Worm (Caenorhabditis elegans) whole organism, L2 larva: Measurements from ENCODE around the gene Y60A3A.24.
A peak's percentile ranks its signal among the peaks of the same experiment; 100 is the strongest.

Experiments
- C34F6.9 ChIP-seq: fragments of 150-350 bp; optimal IDR thresholded peaks from 2 replicates; lab custom pipeline; 2014; ENCODE audit warnings: missing biosample characterization, missing genetic modification characterization
- F13H6.1 ChIP-seq: sonication (generic microtip); optimal IDR thresholded peaks from 2 replicates; lab custom pipeline; 2016; ENCODE audit warnings: missing genetic modification characterization, missing compliant biosample characterization
- R02D3.7 ChIP-seq: fragments of 150-350 bp; optimal IDR thresholded peaks from 2 replicates; lab custom pipeline; 2014; ENCODE audit warnings: missing biosample characterization, missing genetic modification characterization
- ZK546.5 ChIP-seq: sonication (generic microtip); optimal IDR thresholded peaks from 2 replicates; lab custom pipeline; 2017; ENCODE audit warnings: missing biosample characterization, missing genetic modification characterization
- aly-2 ChIP-seq: fragments of 150-350 bp; optimal IDR thresholded peaks from 2 replicates; lab custom pipeline; 2014; ENCODE audit warnings: missing biosample characterization, missing genetic modification characterization
- ama-1 ChIP-seq: fragments of 150-350 bp; optimal IDR thresholded peaks from 2 replicates; lab custom pipeline; 2018; ENCODE audit warnings: inconsistent platforms
- blmp-1 ChIP-seq: sonication (generic microtip); optimal IDR thresholded peaks from 2 replicates; lab custom pipeline; 2017; ENCODE audit warnings: missing genetic modification characterization, mild to moderate bottlenecking, missing compliant biosample characterization, antibody characterized with exemption, moderate library complexity; ENCODE audit not compliant: insufficient read depth
- ceh-82 ChIP-seq: fragments of 150-350 bp; optimal IDR thresholded peaks from 2 replicates; lab custom pipeline; 2014; ENCODE audit warnings: missing biosample characterization, missing genetic modification characterization
- egl-27 ChIP-seq: sonication (generic microtip); optimal IDR thresholded peaks from 3 replicates; lab custom pipeline; 2017; ENCODE audit warnings: missing biosample characterization, missing genetic modification reagents, missing genetic modification characterization
- elt-3 ChIP-seq: sonication (generic microtip); optimal IDR thresholded peaks from 2 replicates; lab custom pipeline; 2017; ENCODE audit warnings: missing biosample characterization, missing genetic modification characterization
- fos-1 ChIP-seq: fragments of 150-350 bp; optimal IDR thresholded peaks from 2 replicates; lab custom pipeline; 2014; ENCODE audit warnings: missing biosample characterization, missing genetic modification characterization
- gmeb-1 ChIP-seq: fragments of 150-350 bp; optimal IDR thresholded peaks from 2 replicates; lab custom pipeline; 2014; ENCODE audit warnings: missing biosample characterization, missing genetic modification characterization
- lin-11 ChIP-seq: fragments of 150-350 bp; sonication (generic microtip); optimal IDR thresholded peaks from 2 replicates; lab custom pipeline; 2014; ENCODE audit warnings: missing biosample characterization, missing genetic modification characterization, inconsistent platforms, mixed read lengths
- lin-13 ChIP-seq: fragments of 150-350 bp; optimal IDR thresholded peaks from 2 replicates; lab custom pipeline; 2014; ENCODE audit warnings: missing biosample characterization, missing genetic modification reagents, missing genetic modification characterization
- lin-39 ChIP-seq: fragments of 150-350 bp; optimal IDR thresholded peaks from 2 replicates; lab custom pipeline; 2014; ENCODE audit warnings: missing biosample characterization, missing genetic modification reagents, missing genetic modification characterization
- lsy-2 ChIP-seq, 2 experiments: fragments of 150-350 bp in 1 of 2; sonication (generic microtip) in 1 of 2; optimal IDR thresholded peaks; 2 replicates each; lab custom pipeline; 2014 to 2017; ENCODE audit warnings: missing biosample characterization in 2 of 2, missing genetic modification characterization in 2 of 2
- mbf-1 ChIP-seq: sonication (generic microtip); optimal IDR thresholded peaks from 2 replicates; lab custom pipeline; 2017; ENCODE audit warnings: missing biosample characterization, missing genetic modification characterization
- mdl-1 ChIP-seq, 2 experiments: fragments of 150-350 bp in 1 of 2; sonication (generic microtip) in 1 of 2; optimal IDR thresholded peaks; 2 replicates each; lab custom pipeline; 2017; ENCODE audit warnings: missing biosample characterization in 2 of 2, missing genetic modification characterization in 2 of 2
- nhr-10 ChIP-seq: sonication (generic microtip); optimal IDR thresholded peaks from 2 replicates; lab custom pipeline; 2017; ENCODE audit warnings: missing biosample characterization, missing genetic modification characterization
- nhr-11 ChIP-seq: fragments of 150-350 bp; optimal IDR thresholded peaks from 2 replicates; lab custom pipeline; 2014; ENCODE audit warnings: missing biosample characterization, missing genetic modification characterization
- nhr-12 ChIP-seq: fragments of 150-350 bp; optimal IDR thresholded peaks from 2 replicates; lab custom pipeline; 2014; ENCODE audit warnings: missing biosample characterization, missing genetic modification characterization
- nhr-23 ChIP-seq: fragments of 150-350 bp; optimal IDR thresholded peaks from 2 replicates; lab custom pipeline; 2014; ENCODE audit warnings: missing biosample characterization, missing genetic modification reagents, missing genetic modification characterization
- nhr-237 ChIP-seq: fragments of 150-350 bp; optimal IDR thresholded peaks from 2 replicates; lab custom pipeline; 2014; ENCODE audit warnings: missing biosample characterization, missing genetic modification characterization
- nhr-77 ChIP-seq: fragments of 150-350 bp; optimal IDR thresholded peaks from 2 replicates; lab custom pipeline; 2014; ENCODE audit warnings: missing biosample characterization, missing genetic modification characterization
- peb-1 ChIP-seq: fragments of 150-350 bp; optimal IDR thresholded peaks from 2 replicates; lab custom pipeline; 2014; ENCODE audit warnings: missing biosample characterization, missing genetic modification characterization
- skn-1 ChIP-seq: sonication (generic microtip); optimal IDR thresholded peaks from 2 replicates; lab custom pipeline; 2017; ENCODE audit warnings: missing biosample characterization, missing genetic modification characterization
- sma-3 ChIP-seq: sonication (generic microtip); optimal IDR thresholded peaks from 2 replicates; lab custom pipeline; 2016; ENCODE audit warnings: missing genetic modification reagents, missing genetic modification characterization, missing compliant biosample characterization
- sma-9 ChIP-seq, 2 experiments: fragments of 150-350 bp in 1 of 2; sonication (generic microtip) in 1 of 2; optimal IDR thresholded peaks; 2 replicates each; lab custom pipeline; 2014 to 2016; ENCODE audit warnings: missing genetic modification characterization in 2 of 2, mild to moderate bottlenecking in 1 of 2, missing biosample characterization in 1 of 2, missing compliant biosample characterization in 1 of 2, missing genetic modification reagents in 1 of 2, moderate library complexity in 1 of 2
- snpc-4 ChIP-seq: fragments of 150-350 bp; optimal IDR thresholded peaks from 2 replicates; lab custom pipeline; 2014; ENCODE audit warnings: missing biosample characterization, missing genetic modification characterization
- unc-39 ChIP-seq: fragments of 150-350 bp; optimal IDR thresholded peaks from 2 replicates; lab custom pipeline; 2014; ENCODE audit warnings: missing biosample characterization, missing genetic modification characterization
- unc-55 ChIP-seq: fragments of 150-350 bp; sonication (generic microtip); optimal IDR thresholded peaks from 3 replicates; lab custom pipeline; 2014; ENCODE audit warnings: missing biosample characterization, missing genetic modification reagents, missing genetic modification characterization
- unc-62 ChIP-seq: fragments of 150-350 bp; optimal IDR thresholded peaks from 2 replicates; lab custom pipeline; 2014; ENCODE audit warnings: missing biosample characterization, missing genetic modification reagents, missing genetic modification characterization
- zag-1 ChIP-seq: fragments of 150-350 bp; optimal IDR thresholded peaks from 2 replicates; lab custom pipeline; 2014; ENCODE audit warnings: missing biosample characterization, missing genetic modification characterization
- ztf-1 ChIP-seq: fragments of 200-800 bp; sonication (Bioruptor generic); conservative IDR thresholded peaks from 2 replicates; pipeline ENCODE4 v1.3.6; 2022; ENCODE audit warnings: missing genetic modification characterization, missing compliant biosample characterization
- ztf-4 ChIP-seq: fragments of 150-350 bp; optimal IDR thresholded peaks from 2 replicates; lab custom pipeline; 2014; ENCODE audit warnings: missing biosample characterization, missing genetic modification characterization

Gene Y60A3A.24

ce11 chrV:20000639-20001038, 19.0 kb upstream of the Y60A3A.24 start:
- no peak for TF ChIP-seq nhr-11
- no peak for TF ChIP-seq lin-39
- TF ChIP-seq egl-27 (tag; lab: Kevin White, UChicago): no peak
- no peak for TF ChIP-seq F13H6.1
- TF ChIP-seq nhr-237 (tag; lab: Kevin White, UChicago): no peak
- no peak for TF ChIP-seq nhr-12 (tag; lab: Kevin White, UChicago)
- TF ChIP-seq unc-62 (GFP tag; lab: Kevin White, UChicago): no peak
- no peak for TF ChIP-seq C34F6.9 (tag; lab: Kevin White, UChicago)
- no peak for TF ChIP-seq sma-9 (GFP tag; optimal IDR thresholded peaks at IDR 0.05; lab: Kevin White, UChicago)
- TF ChIP-seq sma-9 (tag; optimal IDR thresholded peaks at IDR 0.05; lab: Kevin White, UChicago): no peak
- no peak for TF ChIP-seq ama-1 (lab: Kevin White, UChicago)
- no peak for TF ChIP-seq zag-1 (tag; lab: Kevin White, UChicago)
- no peak for TF ChIP-seq peb-1 (tag; lab: Kevin White, UChicago)
- TF ChIP-seq ztf-4 (tag; lab: Kevin White, UChicago): no peak

- TF ChIP-seq lsy-2 (tag; optimal IDR thresholded peaks at IDR 0.05; lab: Kevin White, UChicago) (no peak), unc-55 (GFP tag; lab: Kevin White, UChicago) (peak; percentile 7)
Observed at ce11 chrV:19999789-20000188, 18.1 kb upstream of the Y60A3A.24 start.

ce11 chrV:19999100-19999499, 17.4 kb upstream of the Y60A3A.24 start:
- TF ChIP-seq lin-39 (no peak), snpc-4 (tag; lab: Kevin White, UChicago) (no peak), nhr-12 (tag; lab: Kevin White, UChicago) (no peak), unc-39 (tag; lab: Kevin White, UChicago) (no peak), R02D3.7 (tag; lab: Kevin White, UChicago) (no peak), mdl-1 (tag; optimal IDR thresholded peaks at IDR 0.05; lab: Kevin White, UChicago) (no peak), nhr-77 (tag; lab: Kevin White, UChicago) (no peak), unc-62 (GFP tag; lab: Kevin White, UChicago) (no peak), ama-1 (lab: Kevin White, UChicago) (no peak), fos-1 (tag; lab: Kevin White, UChicago) (no peak), lin-11 (tag; lab: Kevin White, UChicago) (no peak), ZK546.5 (tag; lab: Kevin White, UChicago) (no peak), skn-1 (tag; lab: Kevin White, UChicago) (no peak), elt-3 (no peak), aly-2 (tag; lab: Kevin White, UChicago) (no peak), lin-13 (GFP tag; lab: Kevin White, UChicago) (no peak)

ce11 chrV:19998203-19998836, 16.6 kb upstream of the Y60A3A.24 start:
- TF ChIP-seq ama-1 (lab: Kevin White, UChicago): no peak
- no peak for TF ChIP-seq lin-39
- no peak for TF ChIP-seq unc-39 (tag; lab: Kevin White, UChicago)
- no peak for TF ChIP-seq ceh-82 (tag; lab: Kevin White, UChicago)
- TF ChIP-seq sma-3 (GFP tag; lab: Kevin White, UChicago): no peak
- TF ChIP-seq mbf-1 (tag; lab: Kevin White, UChicago): no peak
- TF ChIP-seq nhr-237 (tag; lab: Kevin White, UChicago): no peak
- TF ChIP-seq nhr-23 (tag; lab: Kevin White, UChicago): no peak
- no peak for TF ChIP-seq gmeb-1
- TF ChIP-seq blmp-1 (tag; lab: Kevin White, UChicago): no peak

- TF ChIP-seq lin-39 (no peak), peb-1 (tag; lab: Kevin White, UChicago) (no peak), C34F6.9 (tag; lab: Kevin White, UChicago) (no peak), unc-39 (tag; lab: Kevin White, UChicago) (no peak), unc-55 (GFP tag; lab: Kevin White, UChicago) (no peak), ztf-1 (GFP tag; lab: Robert Waterston, UW) (no peak), ztf-4 (tag; lab: Kevin White, UChicago) (no peak), nhr-10 (tag; lab: Kevin White, UChicago) (no peak), lsy-2 (tag; optimal IDR thresholded peaks at IDR 0.05; lab: Kevin White, UChicago) (no peak), aly-2 (tag; lab: Kevin White, UChicago) (no peak), egl-27 (tag; lab: Kevin White, UChicago) (no peak), unc-62 (GFP tag; lab: Kevin White, UChicago) (no peak), nhr-237 (tag; lab: Kevin White, UChicago) (no peak), nhr-11 (no peak), lin-13 (GFP tag; lab: Kevin White, UChicago) (no peak), R02D3.7 (tag; lab: Kevin White, UChicago) (no peak), ama-1 (lab: Kevin White, UChicago) (no peak), snpc-4 (tag; lab: Kevin White, UChicago) (no peak), sma-9 (GFP tag; optimal IDR thresholded peaks at IDR 0.05; lab: Kevin White, UChicago) (no peak), sma-9 (tag; optimal IDR thresholded peaks at IDR 0.05; lab: Kevin White, UChicago) (no peak), lin-11 (tag; lab: Kevin White, UChicago) (no peak)
Observed at ce11 chrV:19997481-19997880, 15.8 kb upstream of the Y60A3A.24 start.
